Worm (Caenorhabditis elegans) whole organism, dauer: ENCODE results near the gene etr-1.

ENCODE experiments used
- unc-62 ChIP-seq: sonication (generic microtip); optimal IDR thresholded peaks from 2 replicates; lab custom pipeline; 2017; ENCODE audit warnings: missing biosample characterization, missing genetic modification reagents, missing genetic modification characterization

etr-1 gene

ce11 chrII:219846-220503 is 57.8 kb downstream of the etr-1 start:
- TF ChIP-seq unc-62 (GFP tag; lab: Kevin White, UChicago) = no peak
